Fruit fly (Drosophila melanogaster) whole organism, prepupa: ENCODE results near the gene CG34461.

ENCODE experiments used
- Blimp-1 ChIP-seq: fragments of 200-800 bp; sonication (Bioruptor generic); optimal IDR thresholded peaks from 3 replicates; lab custom pipeline; 2017; ENCODE audit warnings: missing biosample characterization, missing genetic modification characterization, mild to moderate bottlenecking, moderate library complexity, missing genetic modification reagents
- CG11294 ChIP-seq: fragments of 200-800 bp; sonication (Bioruptor generic); IDR thresholded peaks from 2 replicates; pipeline ENCODE4 v1.3.6; 2022; ENCODE audit warnings: missing biosample characterization, missing genetic modification characterization
- CG11762 ChIP-seq: fragments of 200-800 bp; sonication (Bioruptor generic); optimal IDR thresholded peaks from 3 replicates; lab custom pipeline; 2016; ENCODE audit warnings: missing biosample characterization, missing genetic modification characterization; ENCODE audit not compliant: insufficient read depth
- CG1621 ChIP-seq: fragments of 200-800 bp; sonication (Bioruptor generic); optimal IDR thresholded peaks from 3 replicates; lab custom pipeline; 2018; ENCODE audit warnings: missing biosample characterization, mild to moderate bottlenecking, missing genetic modification characterization
- CG16779 ChIP-seq: fragments of 200-800 bp; sonication (Bioruptor generic); optimal IDR thresholded peaks from 3 replicates; lab custom pipeline; 2017; ENCODE audit warnings: missing biosample characterization, mild to moderate bottlenecking, missing genetic modification characterization
- CG31627 ChIP-seq: fragments of 200-800 bp; sonication (Bioruptor generic); optimal IDR thresholded peaks from 3 replicates; lab custom pipeline; 2016; ENCODE audit warnings: missing biosample characterization, missing genetic modification characterization
- CG32006 ChIP-seq: fragments of 200-800 bp; sonication (Bioruptor generic); optimal IDR thresholded peaks from 3 replicates; lab custom pipeline; 2017; ENCODE audit warnings: missing biosample characterization, mild to moderate bottlenecking, missing genetic modification characterization
- CG34406 ChIP-seq: fragments of 200-800 bp; sonication (Bioruptor generic); optimal IDR thresholded peaks from 3 replicates; lab custom pipeline; 2016; ENCODE audit warnings: missing biosample characterization, missing genetic modification characterization
- CG3919 ChIP-seq: fragments of 200-800 bp; sonication (Bioruptor generic); optimal IDR thresholded peaks from 3 replicates; lab custom pipeline; 2016; ENCODE audit warnings: missing biosample characterization, missing genetic modification characterization
- CG6163 ChIP-seq: fragments of 200-800 bp; sonication (Bioruptor generic); IDR thresholded peaks from 3 replicates; pipeline ENCODE4 v1.3.6; 2022; ENCODE audit warnings: missing biosample characterization, missing genetic modification characterization
- CG6276 ChIP-seq: fragments of 200-800 bp; sonication (Bioruptor generic); optimal IDR thresholded peaks from 2 replicates; lab custom pipeline; 2017; ENCODE audit warnings: missing biosample characterization, mild to moderate bottlenecking, missing genetic modification characterization
- CG6792 ChIP-seq: fragments of 200-800 bp; sonication (Bioruptor generic); optimal IDR thresholded peaks from 3 replicates; lab custom pipeline; 2016; ENCODE audit warnings: missing biosample characterization, missing genetic modification characterization
- CG6808 ChIP-seq: fragments of 200-800 bp; sonication (Bioruptor generic); optimal IDR thresholded peaks from 3 replicates; lab custom pipeline; 2017; ENCODE audit warnings: missing biosample characterization, missing genetic modification characterization, mild to moderate bottlenecking, moderate library complexity, missing genetic modification reagents
- CG6854 ChIP-seq: fragments of 200-800 bp; sonication (Bioruptor generic); optimal IDR thresholded peaks from 2 replicates; lab custom pipeline; 2017; ENCODE audit warnings: missing biosample characterization, mild to moderate bottlenecking, missing genetic modification characterization
- CG8319 ChIP-seq: fragments of 200-800 bp; sonication (Bioruptor generic); optimal IDR thresholded peaks from 3 replicates; lab custom pipeline; 2016; ENCODE audit warnings: missing biosample characterization, missing genetic modification characterization
- CG9139 ChIP-seq: fragments of 200-800 bp; sonication (Bioruptor generic); optimal IDR thresholded peaks from 3 replicates; lab custom pipeline; 2017; ENCODE audit warnings: missing biosample characterization, mild to moderate bottlenecking, missing genetic modification characterization
- Eip75B ChIP-seq: fragments of 200-800 bp; sonication (Bioruptor generic); optimal IDR thresholded peaks from 3 replicates; lab custom pipeline; 2016; ENCODE audit warnings: missing biosample characterization, missing genetic modification characterization
- Eip78C ChIP-seq: fragments of 200-800 bp; sonication (Bioruptor generic); peaks from one replicate; lab custom pipeline; 2016; ENCODE audit warnings: missing biosample characterization, missing genetic modification characterization
- Ets21C ChIP-seq: fragments of 200-800 bp; sonication (Bioruptor generic); optimal IDR thresholded peaks from 3 replicates; lab custom pipeline; 2016; ENCODE audit warnings: missing biosample characterization, missing genetic modification characterization
- Ets96B ChIP-seq: fragments of 200-800 bp; optimal IDR thresholded peaks from 2 replicates; lab custom pipeline; 2019; ENCODE audit warnings: missing biosample characterization, mild to moderate bottlenecking, missing genetic modification characterization, moderate library complexity
- Gug ChIP-seq: fragments of 200-800 bp; sonication (Bioruptor generic); IDR thresholded peaks from 2 replicates; pipeline ENCODE4 v1.3.6; 2022; ENCODE audit warnings: missing biosample characterization, missing genetic modification characterization
- Hr38 ChIP-seq: sonication (Bioruptor generic); optimal IDR thresholded peaks from 2 replicates; lab custom pipeline; 2016; ENCODE audit warnings: missing biosample characterization, missing genetic modification characterization
- Hr4 ChIP-seq: fragments of 200-800 bp; sonication (Bioruptor generic); optimal IDR thresholded peaks from 3 replicates; lab custom pipeline; 2016; ENCODE audit warnings: missing biosample characterization, missing genetic modification characterization
- Lpt ChIP-seq: fragments of 200-800 bp; sonication (Bioruptor generic); optimal IDR thresholded peaks from 3 replicates; lab custom pipeline; 2016; ENCODE audit warnings: missing biosample characterization, missing genetic modification characterization
- Met ChIP-seq: fragments of 200-800 bp; sonication (Bioruptor generic); optimal IDR thresholded peaks from 3 replicates; lab custom pipeline; 2016; ENCODE audit warnings: missing biosample characterization, missing genetic modification characterization
- Smox ChIP-seq: fragments of 200-800 bp; sonication (Bioruptor generic); optimal IDR thresholded peaks from 3 replicates; lab custom pipeline; 2016; ENCODE audit warnings: missing biosample characterization, missing genetic modification characterization
- Sox102F ChIP-seq: fragments of 200-800 bp; sonication (Bioruptor generic); optimal IDR thresholded peaks from 2 replicates; lab custom pipeline; 2016; ENCODE audit warnings: missing biosample characterization, mild to moderate bottlenecking, missing genetic modification characterization
- Sox14 ChIP-seq: fragments of 200-800 bp; sonication (Bioruptor generic); optimal IDR thresholded peaks from 3 replicates; lab custom pipeline; 2016; ENCODE audit warnings: missing biosample characterization, missing genetic modification characterization
- Sox15 ChIP-seq: fragments of 200-800 bp; sonication (Bioruptor generic); optimal IDR thresholded peaks from 3 replicates; lab custom pipeline; 2016; ENCODE audit warnings: missing biosample characterization, missing genetic modification characterization
- achi ChIP-seq: fragments of 200-800 bp; sonication (Bioruptor generic); optimal IDR thresholded peaks from 3 replicates; lab custom pipeline; 2016; ENCODE audit warnings: missing biosample characterization, missing genetic modification characterization
- acj6 ChIP-seq: fragments of 200-800 bp; sonication (Bioruptor generic); optimal IDR thresholded peaks from 3 replicates; lab custom pipeline; 2016; ENCODE audit warnings: missing biosample characterization, missing genetic modification characterization
- cyc ChIP-seq: fragments of 200-800 bp; sonication (Bioruptor generic); optimal IDR thresholded peaks from 3 replicates; lab custom pipeline; 2016; ENCODE audit warnings: missing biosample characterization, missing genetic modification characterization
- eg ChIP-seq: fragments of 200-800 bp; sonication (Bioruptor generic); IDR thresholded peaks from 3 replicates; pipeline ENCODE4 v1.3.6; 2022; ENCODE audit warnings: missing biosample characterization, missing genetic modification characterization
- esn ChIP-seq: fragments of 200-800 bp; sonication (Bioruptor generic); optimal IDR thresholded peaks from 2 replicates; lab custom pipeline; 2016; ENCODE audit warnings: missing biosample characterization, mild to moderate bottlenecking, missing genetic modification characterization, moderate library complexity
- fd59A ChIP-seq: fragments of 200-800 bp; sonication (Bioruptor generic); optimal IDR thresholded peaks from 2 replicates; lab custom pipeline; 2017; ENCODE audit warnings: missing biosample characterization, mild to moderate bottlenecking, missing genetic modification characterization, missing genetic modification reagents
- fd85E ChIP-seq: fragments of 200-800 bp; sonication (Bioruptor generic); optimal IDR thresholded peaks from 3 replicates; lab custom pipeline; 2016; ENCODE audit warnings: missing biosample characterization, missing genetic modification characterization
- fkh ChIP-seq: fragments of 200-800 bp; sonication (Bioruptor generic); optimal IDR thresholded peaks from 3 replicates; lab custom pipeline; 2017; ENCODE audit warnings: missing biosample characterization, mild to moderate bottlenecking, missing genetic modification characterization, moderate library complexity
- lz ChIP-seq: fragments of 200-800 bp; sonication (Bioruptor generic); optimal IDR thresholded peaks from 3 replicates; lab custom pipeline; 2016; ENCODE audit warnings: missing biosample characterization, missing genetic modification characterization
- pdm3 ChIP-seq: fragments of 200-800 bp; sonication (Bioruptor generic); optimal IDR thresholded peaks from 3 replicates; lab custom pipeline; 2016; ENCODE audit warnings: missing biosample characterization, missing genetic modification characterization
- salr ChIP-seq, 2 experiments: fragments of 200-800 bp; sonication (Bioruptor generic); optimal IDR thresholded peaks; 3 replicates each; lab custom pipeline; 2016 to 2018; ENCODE audit warnings: missing biosample characterization in 2 of 2, missing genetic modification characterization in 2 of 2, mild to moderate bottlenecking in 1 of 2
- spab ChIP-seq: fragments of 200-800 bp; sonication (Bioruptor generic); optimal IDR thresholded peaks from 2 replicates; lab custom pipeline; 2017; ENCODE audit warnings: missing biosample characterization, mild to moderate bottlenecking, missing genetic modification characterization, missing genetic modification reagents
- svp ChIP-seq: fragments of 200-800 bp; sonication (Bioruptor generic); peaks from one replicate; lab custom pipeline; 2016; ENCODE audit warnings: missing biosample characterization, missing genetic modification characterization
- topi ChIP-seq: fragments of 200-800 bp; sonication (Bioruptor generic); optimal IDR thresholded peaks from 3 replicates; lab custom pipeline; 2016; ENCODE audit warnings: missing biosample characterization, missing genetic modification characterization
- vri ChIP-seq: fragments of 200-800 bp; sonication (Bioruptor generic); optimal IDR thresholded peaks from 3 replicates; lab custom pipeline; 2016; ENCODE audit warnings: missing biosample characterization, mild to moderate bottlenecking, missing genetic modification characterization

Gene CG34461

dm6 chr3L:8358138-8358537 is 32.5 kb downstream of the CG34461 start (continued):
- TF ChIP-seq svp (GFP tag; lab: Kevin White, UChicago) (peak; percentile 83), CG6276 (GFP tag; lab: Kevin White, UChicago) (no peak), CG3919 (GFP tag; lab: Kevin White, UChicago) (no peak), Ets96B (tag; lab: Kevin White, UChicago) (no peak), Met (GFP tag; lab: Kevin White, UChicago) (no peak), cyc (GFP tag; lab: Kevin White, UChicago) (peak; percentile 36), fd85E (GFP tag; lab: Kevin White, UChicago) (no peak), CG16779 (tag; lab: Kevin White, UChicago) (peak; percentile 39), eg (peak; percentile 52; the same call in 1 of the 3 replicates), achi (GFP tag; lab: Kevin White, UChicago) (no peak), CG6854 (no peak), CG11762 (GFP tag; lab: Kevin White, UChicago) (peak; percentile 38), Hr38 (GFP tag; lab: Kevin White, UChicago) (no peak), Gug (no peak), CG31627 (peak; percentile 11), CG34406 (GFP tag; lab: Kevin White, UChicago) (no peak), Ets21C (GFP tag; lab: Kevin White, UChicago) (no peak), vri (GFP tag; lab: Kevin White, UChicago) (no peak), topi (GFP tag; lab: Kevin White, UChicago) (no peak), CG6792 (GFP tag; lab: Kevin White, UChicago) (no peak), CG8319 (GFP tag; lab: Kevin White, UChicago) (peak; percentile 16), CG1621 (tag; lab: Kevin White, UChicago) (no peak), CG6163 (0 out of 3 replicates have a peak, but pooled peaks have one; percentile 37), pdm3 (no peak), esn (GFP tag; lab: Kevin White, UChicago) (peak; percentile 62), Lpt (GFP tag; lab: Kevin White, UChicago) (no peak), fd59A (peak; percentile 32), Blimp-1 (GFP tag; lab: Kevin White, UChicago) (no peak), CG11294 (GFP tag; lab: Robert Waterston, UW) (no peak), salr (GFP tag; optimal IDR thresholded peaks at IDR 0.05; lab: Kevin White, UChicago) (no peak)
- TF ChIP-seq, all 60 proteins: peak for 17

DNA sequence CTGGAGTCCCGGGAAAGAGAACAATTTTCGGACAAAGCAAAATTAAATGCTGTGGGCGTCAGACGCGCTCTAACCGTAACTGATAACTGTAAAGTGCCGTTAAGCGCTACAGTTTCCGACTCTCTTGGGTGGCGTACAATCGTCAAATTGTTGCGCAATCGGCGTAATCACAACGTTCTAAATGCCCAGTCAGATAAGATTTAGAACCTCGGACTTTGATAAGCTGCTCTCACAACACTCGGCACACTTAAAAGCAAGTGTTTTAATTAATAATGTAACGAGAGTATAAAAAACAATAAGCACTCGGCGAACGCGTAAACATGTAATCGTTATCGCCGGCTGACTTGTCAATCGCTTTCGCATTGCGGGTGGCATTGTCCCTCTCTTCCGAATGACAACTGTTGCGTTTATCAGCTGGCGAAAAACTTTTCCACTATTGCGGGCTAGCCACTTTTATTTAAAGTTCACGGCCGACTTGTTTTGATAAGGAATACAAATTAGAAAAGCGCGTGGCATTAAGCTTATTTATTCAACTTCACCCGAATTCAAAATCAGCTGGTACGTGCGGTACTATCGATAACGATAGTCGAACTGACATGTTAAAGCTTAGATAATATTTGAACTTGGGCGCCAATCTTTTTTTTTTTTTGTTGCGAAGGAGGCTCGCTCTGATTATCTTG is 33.3 kb downstream of the CG34461 start:
- peak; percentile 84 for TF ChIP-seq achi (GFP tag; lab: Kevin White, UChicago)
- TF ChIP-seq CG32006 (GFP tag; lab: Kevin White, UChicago) = no peak
- TF ChIP-seq lz (GFP tag; lab: Kevin White, UChicago) = no peak
- peak; percentile 62 for TF ChIP-seq fkh
- peak; percentile 87 for TF ChIP-seq vri (GFP tag; lab: Kevin White, UChicago)
- peak; percentile 36 for TF ChIP-seq Eip78C
- no peak for TF ChIP-seq Ets96B (tag; lab: Kevin White, UChicago)
- no peak for TF ChIP-seq Eip75B (GFP tag; lab: Kevin White, UChicago)
- TF ChIP-seq, all 60 proteins: peak for 4

- TF ChIP-seq Sox15 (GFP tag; lab: Kevin White, UChicago) = no peak
- TF ChIP-seq Sox14 (GFP tag; lab: Kevin White, UChicago) = no peak
- TF ChIP-seq acj6 (GFP tag; lab: Kevin White, UChicago) = no peak
- no peak for TF ChIP-seq Eip78C
- TF ChIP-seq Blimp-1 (GFP tag; lab: Kevin White, UChicago) = no peak
- TF ChIP-seq CG34406 (GFP tag; lab: Kevin White, UChicago) = no peak
- TF ChIP-seq Ets96B (tag; lab: Kevin White, UChicago) = peak; percentile 47
- no peak for TF ChIP-seq CG31627
- TF ChIP-seq CG32006 (GFP tag; lab: Kevin White, UChicago) = peak; percentile 44
- no peak for TF ChIP-seq CG11762 (GFP tag; lab: Kevin White, UChicago)
- no peak for TF ChIP-seq lz (GFP tag; lab: Kevin White, UChicago)
- no peak for TF ChIP-seq Smox (GFP tag; lab: Kevin White, UChicago)
- TF ChIP-seq salr (GFP tag; optimal IDR thresholded peaks at IDR 0.05; lab: Kevin White, UChicago) = peak; percentile 39 to 51
- TF ChIP-seq Gug = no peak
- TF ChIP-seq CG9139 = peak; percentile 67
- TF ChIP-seq pdm3 = no peak
- no peak for TF ChIP-seq CG8319 (GFP tag; lab: Kevin White, UChicago)
- no peak for TF ChIP-seq Ets21C (GFP tag; lab: Kevin White, UChicago)
- peak; percentile 33; the same call in 2 of the 3 replicates for TF ChIP-seq CG6163
- TF ChIP-seq Hr4 (GFP tag; lab: Kevin White, UChicago) = no peak
- no peak for TF ChIP-seq Sox102F (GFP tag; lab: Kevin White, UChicago)
- TF ChIP-seq Met (GFP tag; lab: Kevin White, UChicago) = no peak
- TF ChIP-seq spab (GFP tag; lab: Kevin White, UChicago) = peak; percentile 66
- peak; percentile 78 for TF ChIP-seq CG6808 (GFP tag; lab: Kevin White, UChicago)
These were observed 34.5 kb downstream of the CG34461 start for dm6 chr3L:8360063-8360642.
